Fruit fly (Drosophila melanogaster) whole organism, embryonic: ENCODE data around the gene CG14650.

ENCODE experiments used
- Abd-B ChIP-seq: fragments of 200-800 bp; sonication (Bioruptor generic); optimal IDR thresholded peaks from 2 replicates; lab custom pipeline; 2018; ENCODE audit warnings: missing biosample characterization, mild to moderate bottlenecking, missing genetic modification characterization, moderate library complexity
- Blimp-1 ChIP-seq: fragments of 200-800 bp; sonication (Bioruptor generic); optimal IDR thresholded peaks from 3 replicates; lab custom pipeline; 2018; ENCODE audit warnings: missing biosample characterization, missing genetic modification characterization, mild to moderate bottlenecking, moderate library complexity, missing genetic modification reagents
- CG11560 ChIP-seq: fragments of 200-800 bp; sonication (Bioruptor generic); IDR thresholded peaks from 3 replicates; pipeline ENCODE4 v1.3.6; 2022; ENCODE audit warnings: missing biosample characterization, missing genetic modification characterization
- CG17186 ChIP-seq: fragments of 200-800 bp; sonication (Bioruptor generic); optimal IDR thresholded peaks from 3 replicates; lab custom pipeline; 2017; ENCODE audit warnings: missing biosample characterization, missing genetic modification reagents, missing genetic modification characterization
- CG4730 ChIP-seq: fragments of 200-800 bp; sonication (Bioruptor generic); IDR thresholded peaks from 2 replicates; pipeline ENCODE4 v1.3.6; 2022; ENCODE audit warnings: missing biosample characterization, missing genetic modification characterization
- D ChIP-seq, 2 experiments: fragments of 200-800 bp in 1 of 2; fragments of >200 bp in 1 of 2; sonication (Bioruptor generic) in 1 of 2; optimal IDR thresholded peaks; 2 replicates in 1 of 2; 3 replicates in 1 of 2; lab custom pipeline; 2017; ENCODE audit warnings: mild to moderate bottlenecking in 1 of 2, missing biosample characterization in 1 of 2, missing genetic modification characterization in 1 of 2, missing genetic modification reagents in 1 of 2
- al ChIP-seq: fragments of 200-800 bp; sonication (Bioruptor generic); IDR thresholded peaks from 2 replicates; pipeline ENCODE4 v1.3.6; 2022; ENCODE audit warnings: missing biosample characterization, missing genetic modification characterization
- dimm ChIP-seq: fragments of 200-800 bp; sonication (Bioruptor generic); IDR thresholded peaks from 2 replicates; pipeline ENCODE4 v1.3.6; 2022; ENCODE audit warnings: missing biosample characterization, missing genetic modification characterization

DNA sequence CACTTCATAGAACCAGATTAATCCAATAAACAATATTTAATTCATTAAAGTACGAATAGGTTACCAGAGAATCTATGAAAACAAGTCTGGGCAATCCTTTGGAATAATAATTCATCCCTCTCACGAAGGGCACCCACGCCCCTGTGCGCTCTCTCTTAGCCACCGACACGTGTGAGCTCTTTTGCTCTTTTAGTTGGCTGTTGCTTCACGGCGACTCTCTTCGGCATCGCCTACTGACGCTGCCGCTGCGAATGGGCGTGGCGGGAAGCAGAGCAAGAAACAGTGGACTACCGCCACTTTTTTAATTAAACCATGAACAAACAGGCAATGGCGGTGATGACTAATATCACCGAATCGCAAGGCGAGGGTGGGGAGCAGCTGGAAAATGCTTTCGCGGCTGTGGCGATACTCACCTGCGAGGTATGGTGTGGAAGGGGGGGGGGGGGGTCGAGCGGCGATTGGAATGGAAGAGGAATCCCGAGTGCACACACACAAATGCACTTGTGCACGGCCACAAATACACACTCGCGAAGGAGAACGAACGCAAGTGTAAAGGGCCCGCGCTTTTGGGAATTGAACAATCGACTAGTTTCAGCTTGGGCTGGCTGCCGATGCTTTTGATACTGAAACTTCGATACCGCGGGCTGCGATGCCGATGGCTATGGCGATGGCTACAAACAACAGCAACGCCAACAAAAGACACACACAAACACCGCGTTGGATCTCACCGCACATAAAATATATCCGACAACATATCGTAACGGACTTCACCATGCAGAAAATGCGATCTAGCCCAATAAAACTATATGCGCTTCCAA is 41.2 kb downstream of the CG14650 start:
- TF ChIP-seq CG11560 (tag; lab: Robert Waterston, UW) (no peak), D (optimal IDR thresholded peaks at IDR 0.05; lab: Kevin White, UChicago) (no peak), D (GFP tag; optimal IDR thresholded peaks at IDR 0.05; lab: Kevin White, UChicago) (peak; percentile 69), dimm (peak; percentile 66), CG17186 (GFP tag; lab: Kevin White, UChicago) (no peak), Blimp-1 (GFP tag; lab: Kevin White, UChicago) (peak; percentile 80), al (peak; percentile 72), Abd-B (GFP tag; lab: Kevin White, UChicago) (peak; percentile 50), CG4730 (peak; percentile 78)
